Worm (Caenorhabditis elegans) whole organism, L1 larva: Measurements from ENCODE around the gene C50C3.19.

ENCODE experiments used
- Y116A8C.19 ChIP-seq: sonication (generic microtip); optimal IDR thresholded peaks from 2 replicates; lab custom pipeline; 2016; ENCODE audit warnings: missing compliant biosample characterization, missing genetic modification characterization, borderline replicate concordance
- aha-1 ChIP-seq: fragments of 150-350 bp; optimal IDR thresholded peaks from 2 replicates; lab custom pipeline; 2014; ENCODE audit warnings: missing biosample characterization, missing genetic modification characterization
- ceh-63 ChIP-seq: fragments of 200-800 bp; sonication (Bioruptor generic); optimal IDR thresholded peaks from 2 replicates; lab custom pipeline; 2018; ENCODE audit warnings: mild to moderate bottlenecking, missing genetic modification characterization, missing compliant biosample characterization
- ceh-8 ChIP-seq: fragments of 200-800 bp; sonication (Bioruptor generic); optimal IDR thresholded peaks from 2 replicates; lab custom pipeline; 2018; ENCODE audit warnings: mild to moderate bottlenecking, missing genetic modification characterization, moderate library complexity, missing compliant biosample characterization
- ceh-82 ChIP-seq, 3 experiments: fragments of 150-350 bp in 1 of 3; sonication (generic microtip) in 2 of 3; optimal IDR thresholded peaks; 2 replicates each; lab custom pipeline; 2014 to 2017; ENCODE audit warnings: missing biosample characterization in 3 of 3, missing genetic modification characterization in 3 of 3
- dpl-1 ChIP-seq, 3 experiments: fragments of 150-350 bp in 2 of 3; sonication (generic microtip) in 1 of 3; optimal IDR thresholded peaks; 2 replicates each; lab custom pipeline; 2014 to 2017; ENCODE audit warnings: missing biosample characterization in 3 of 3, missing genetic modification characterization in 3 of 3, missing genetic modification reagents in 3 of 3
- dsc-1 ChIP-seq: sonication (generic microtip); optimal IDR thresholded peaks from 2 replicates; lab custom pipeline; 2016; ENCODE audit warnings: mild to moderate bottlenecking, missing genetic modification characterization, missing compliant biosample characterization
- efl-3 ChIP-seq: fragments of 200-800 bp; sonication (Bioruptor generic); optimal IDR thresholded peaks from 2 replicates; lab custom pipeline; 2018; ENCODE audit warnings: mild to moderate bottlenecking, missing genetic modification characterization, missing compliant biosample characterization
- egl-13 ChIP-seq: sonication (generic microtip); optimal IDR thresholded peaks from 2 replicates; lab custom pipeline; 2016; ENCODE audit warnings: missing genotype, missing genetic modification reagents, missing genetic modification characterization, missing compliant biosample characterization
- egl-27 ChIP-seq, 2 experiments: fragments of 150-350 bp in 1 of 2; sonication (generic microtip); optimal IDR thresholded peaks; 3 replicates each; lab custom pipeline; 2017 to 2018; ENCODE audit warnings: missing biosample characterization in 2 of 2, missing genetic modification characterization in 2 of 2, missing genetic modification reagents in 2 of 2
- elt-3 ChIP-seq, 6 experiments: fragments of 150-350 bp in 1 of 6; sonication (generic microtip); optimal IDR thresholded peaks; 2 replicates each; lab custom pipeline; 2017 to 2018; ENCODE audit warnings: missing biosample characterization in 6 of 6, missing genetic modification characterization in 6 of 6, inconsistent platforms in 1 of 6
- ets-5 ChIP-seq: fragments of 200-800 bp; sonication (Bioruptor generic); IDR thresholded peaks from 2 replicates; pipeline ENCODE4 v1.3.6; 2022; ENCODE audit warnings: missing genetic modification characterization, missing compliant biosample characterization
- fkh-10 ChIP-seq: sonication (generic microtip); optimal IDR thresholded peaks from 2 replicates; lab custom pipeline; 2017; ENCODE audit warnings: missing biosample characterization, missing genetic modification reagents, missing genetic modification characterization
- fkh-8 ChIP-seq: sonication (generic microtip); optimal IDR thresholded peaks from 2 replicates; lab custom pipeline; 2016; ENCODE audit warnings: mild to moderate bottlenecking, missing genetic modification characterization, missing compliant biosample characterization
- hlh-17 ChIP-seq: fragments of 200-800 bp; sonication (Bioruptor generic); optimal IDR thresholded peaks from 2 replicates; lab custom pipeline; 2018; ENCODE audit warnings: missing genetic modification characterization, mild to moderate bottlenecking, missing compliant biosample characterization, moderate library complexity, borderline replicate concordance
- irx-1 ChIP-seq: sonication (generic microtip); optimal IDR thresholded peaks from 2 replicates; lab custom pipeline; 2016; ENCODE audit warnings: missing genetic modification characterization, missing compliant biosample characterization
- isw-1 ChIP-seq: fragments of 200-800 bp; sonication (Bioruptor generic); IDR thresholded peaks from 2 replicates; pipeline ENCODE4 v1.3.6; 2022; ENCODE audit warnings: missing genetic modification characterization, missing compliant biosample characterization
- lin-35 ChIP-seq, 2 experiments: fragments of 150-350 bp; optimal IDR thresholded peaks; 2 replicates each; lab custom pipeline; 2014; ENCODE audit warnings: missing biosample characterization in 2 of 2, missing genetic modification characterization in 2 of 2, missing genetic modification reagents in 2 of 2
- lsy-2 ChIP-seq, 2 experiments: fragments of 150-350 bp; optimal IDR thresholded peaks; 2 replicates each; lab custom pipeline; 2014; ENCODE audit warnings: missing biosample characterization in 2 of 2, missing genetic modification characterization in 2 of 2
- mab-9 ChIP-seq: fragments of 200-800 bp; sonication (Bioruptor generic); IDR thresholded peaks from 2 replicates; pipeline ENCODE4 v1.3.6; 2022; ENCODE audit warnings: missing genetic modification reagents, missing genetic modification characterization, missing compliant biosample characterization
- mdl-1 ChIP-seq, 2 experiments: fragments of 150-350 bp; optimal IDR thresholded peaks; 2 replicates each; lab custom pipeline; 2014 to 2017; ENCODE audit warnings: missing biosample characterization in 2 of 2, missing genetic modification characterization in 2 of 2, inconsistent platforms in 1 of 2
- nhr-19 ChIP-seq: fragments of 200-800 bp; sonication (Bioruptor generic); conservative IDR thresholded peaks from 2 replicates; pipeline ENCODE4 v1.3.6; 2022; ENCODE audit warnings: missing genetic modification characterization, missing compliant biosample characterization
- nhr-20 ChIP-seq: sonication (generic microtip); optimal IDR thresholded peaks from 2 replicates; lab custom pipeline; 2016; ENCODE audit warnings: mild to moderate bottlenecking, missing genetic modification characterization, missing compliant biosample characterization
- nhr-237 ChIP-seq: fragments of 150-350 bp; optimal IDR thresholded peaks from 2 replicates; lab custom pipeline; 2014; ENCODE audit warnings: missing biosample characterization, missing genetic modification characterization
- nhr-71 ChIP-seq: sonication (generic microtip); optimal IDR thresholded peaks from 2 replicates; lab custom pipeline; 2016; ENCODE audit warnings: mild to moderate bottlenecking, missing genetic modification characterization, moderate library complexity, missing compliant biosample characterization
- nhr-76 ChIP-seq: sonication (generic microtip); optimal IDR thresholded peaks from 2 replicates; lab custom pipeline; 2017; ENCODE audit warnings: missing biosample characterization, missing genetic modification characterization
- nhr-77 ChIP-seq: fragments of 150-350 bp; optimal IDR thresholded peaks from 2 replicates; lab custom pipeline; 2014; ENCODE audit warnings: missing biosample characterization, missing genetic modification characterization
- nhr-85 ChIP-seq: sonication (generic microtip); peaks from one replicate; lab custom pipeline; 2016; ENCODE audit warnings: missing genetic modification characterization, inconsistent platforms, missing compliant biosample characterization
- pax-3 ChIP-seq: fragments of 200-800 bp; sonication (Bioruptor generic); optimal IDR thresholded peaks from 2 replicates; lab custom pipeline; 2018; ENCODE audit warnings: mild to moderate bottlenecking, missing genetic modification characterization, moderate library complexity, missing compliant biosample characterization
- rnt-1 ChIP-seq: sonication (generic microtip); optimal IDR thresholded peaks from 2 replicates; lab custom pipeline; 2016; ENCODE audit warnings: mild to moderate bottlenecking, missing genetic modification characterization, moderate library complexity, missing compliant biosample characterization
- skn-1 ChIP-seq: fragments of 150-350 bp; optimal IDR thresholded peaks from 2 replicates; lab custom pipeline; 2014; ENCODE audit warnings: missing biosample characterization, missing genetic modification characterization
- sup-37 ChIP-seq: fragments of 200-800 bp; sonication (Bioruptor generic); optimal IDR thresholded peaks from 2 replicates; lab custom pipeline; 2018; ENCODE audit warnings: mild to moderate bottlenecking, missing genetic modification characterization, missing compliant biosample characterization
- swsn-7 ChIP-seq: sonication (generic microtip); optimal IDR thresholded peaks from 2 replicates; lab custom pipeline; 2016; ENCODE audit warnings: missing genetic modification characterization, missing compliant biosample characterization
- tbx-2 ChIP-seq: sonication (generic microtip); optimal IDR thresholded peaks from 2 replicates; lab custom pipeline; 2016; ENCODE audit warnings: missing genetic modification characterization, missing compliant biosample characterization
- tlp-1 ChIP-seq: fragments of 150-350 bp; optimal IDR thresholded peaks from 2 replicates; lab custom pipeline; 2014; ENCODE audit warnings: missing biosample characterization, missing genetic modification characterization
- unc-62 ChIP-seq: fragments of 150-350 bp; optimal IDR thresholded peaks from 2 replicates; lab custom pipeline; 2014; ENCODE audit warnings: missing biosample characterization, missing genetic modification reagents, missing genetic modification characterization
- unc-86 ChIP-seq: sonication (generic microtip); optimal IDR thresholded peaks from 2 replicates; lab custom pipeline; 2016; ENCODE audit warnings: missing genetic modification characterization, missing compliant biosample characterization
- zag-1 ChIP-seq: fragments of 150-350 bp; optimal IDR thresholded peaks from 2 replicates; lab custom pipeline; 2014; ENCODE audit warnings: missing biosample characterization, missing genetic modification characterization
- zip-4 ChIP-seq: fragments of 200-800 bp; sonication (Bioruptor generic); optimal IDR thresholded peaks from 2 replicates; lab custom pipeline; 2018; ENCODE audit warnings: mild to moderate bottlenecking, missing genetic modification characterization, moderate library complexity, missing compliant biosample characterization
- ztf-4 ChIP-seq: fragments of 150-350 bp; optimal IDR thresholded peaks from 2 replicates; lab custom pipeline; 2014; ENCODE audit warnings: missing biosample characterization, missing genetic modification characterization

Gene C50C3.19

ce11 chrIII:8201760-8202159 is 11.2 kb downstream of the C50C3.19 start (continued):
- peak; percentile 56 for TF ChIP-seq swsn-7 (tag; lab: Kevin White, UChicago)
- peak; percentile 76 for TF ChIP-seq nhr-71 (tag; lab: Kevin White, UChicago)
- TF ChIP-seq egl-27 (tag; optimal IDR thresholded peaks at IDR 0.05; lab: Kevin White, UChicago) = no peak
- peak; percentile 52 to 57 for TF ChIP-seq lsy-2 (tag; optimal IDR thresholded peaks at IDR 0.05; lab: Kevin White, UChicago)
- TF ChIP-seq aha-1 = no peak
- TF ChIP-seq nhr-20 = peak; percentile 26
- TF ChIP-seq fkh-8 (tag; lab: Kevin White, UChicago) = peak; percentile 79
- TF ChIP-seq ceh-82 (tag; optimal IDR thresholded peaks at IDR 0.05; lab: Kevin White, UChicago) = peak in 2 of 3 experiments; percentile 17 to 55
- TF ChIP-seq ceh-63 = no peak
- TF ChIP-seq dsc-1 (tag; lab: Kevin White, UChicago) = peak; percentile 76
- no peak for TF ChIP-seq sup-37 (GFP tag; lab: Kevin White, UChicago)
- no peak for TF ChIP-seq unc-62
- peak; percentile 42 for TF ChIP-seq pax-3 (tag; lab: Kevin White, UChicago)
- peak; percentile 60 for TF ChIP-seq unc-86 (tag; lab: Kevin White, UChicago)
- TF ChIP-seq efl-3 (GFP tag; lab: Kevin White, UChicago) = no peak
- peak; percentile 30 for TF ChIP-seq fkh-10 (GFP tag; lab: Kevin White, UChicago)
- TF ChIP-seq tbx-2 (tag; lab: Kevin White, UChicago) = peak; percentile 55
- peak; percentile 42 for TF ChIP-seq skn-1 (tag; lab: Kevin White, UChicago)
- TF ChIP-seq rnt-1 (tag; lab: Kevin White, UChicago) = peak; percentile 45
- TF ChIP-seq dpl-1 (GFP tag; optimal IDR thresholded peaks at IDR 0.05; lab: Kevin White, UChicago) = peak in 1 of 3 experiments; percentile 32
- no peak for TF ChIP-seq nhr-85 (tag; lab: Kevin White, UChicago)

- TF ChIP-seq swsn-7 (tag; lab: Kevin White, UChicago) = no peak
- no peak for TF ChIP-seq elt-3 (tag; optimal IDR thresholded peaks at IDR 0.05; lab: Kevin White, UChicago)
- TF ChIP-seq ceh-8 (GFP tag; lab: Kevin White, UChicago) = no peak
- TF ChIP-seq Y116A8C.19 (tag; lab: Kevin White, UChicago) = no peak
- no peak for TF ChIP-seq fkh-8 (tag; lab: Kevin White, UChicago)
- no peak for TF ChIP-seq ets-5 (GFP tag; lab: Robert Waterston, UW)
- no peak for TF ChIP-seq egl-27 (tag; optimal IDR thresholded peaks at IDR 0.05; lab: Kevin White, UChicago)
- no peak for TF ChIP-seq nhr-77
- no peak for TF ChIP-seq zip-4
- no peak for TF ChIP-seq mdl-1 (tag; optimal IDR thresholded peaks at IDR 0.05; lab: Kevin White, UChicago)
- TF ChIP-seq dsc-1 (tag; lab: Kevin White, UChicago) = no peak
- TF ChIP-seq aha-1 = no peak
- no peak for TF ChIP-seq irx-1 (tag; lab: Kevin White, UChicago)
- no peak for TF ChIP-seq isw-1 (GFP tag; lab: Robert Waterston, UW)
- no peak for TF ChIP-seq mab-9 (GFP tag; lab: Robert Waterston, UW)
Observed at ce11 chrIII:8202754-8203153, 12.1 kb downstream of the C50C3.19 start, which contains the start of gene snb-5. TSS of gene snb-5 (plus strand) at chrIII:8203054.

ce11 chrIII:8209775-8210174 is 19.2 kb downstream of the C50C3.19 start, which contains the start of gene C30A5.10:
TSS of gene C30A5.10 (minus strand) at chrIII:8209875.
- no peak for TF ChIP-seq dsc-1 (tag; lab: Kevin White, UChicago)
- TF ChIP-seq zag-1 (tag; lab: Kevin White, UChicago) = no peak
- no peak for TF ChIP-seq hlh-17 (GFP tag; lab: Kevin White, UChicago)
- TF ChIP-seq egl-13 = no peak
- no peak for TF ChIP-seq lin-35 (GFP tag; optimal IDR thresholded peaks at IDR 0.05; lab: Kevin White, UChicago)
- no peak for TF ChIP-seq ztf-4 (tag; lab: Kevin White, UChicago)
- TF ChIP-seq nhr-71 (tag; lab: Kevin White, UChicago) = no peak
- TF ChIP-seq nhr-237 (tag; lab: Kevin White, UChicago) = no peak
- TF ChIP-seq tlp-1 (tag; lab: Kevin White, UChicago) = no peak
- TF ChIP-seq nhr-76 (tag; lab: Kevin White, UChicago) = no peak
- TF ChIP-seq fkh-8 (tag; lab: Kevin White, UChicago) = no peak
- no peak for TF ChIP-seq nhr-19 (GFP tag; lab: Robert Waterston, UW)
- no peak for TF ChIP-seq pax-3 (tag; lab: Kevin White, UChicago)
- TF ChIP-seq, all 84 proteins: peak for 0
